Worm (Caenorhabditis elegans) whole organism, L3 larva: Measurements from ENCODE around the gene Y57G11C.1142.

Experiments
- ceh-28 ChIP-seq: fragments of 150-350 bp; optimal IDR thresholded peaks from 2 replicates; lab custom pipeline; 2014; ENCODE audit warnings: missing biosample characterization, missing genetic modification reagents, missing genetic modification characterization
- daf-12 ChIP-seq: fragments of 150-350 bp; optimal IDR thresholded peaks from 2 replicates; lab custom pipeline; 2014; ENCODE audit warnings: missing biosample characterization, missing genetic modification reagents, missing genetic modification characterization
- nhr-11 ChIP-seq: fragments of 150-350 bp; optimal IDR thresholded peaks from 2 replicates; lab custom pipeline; 2014; ENCODE audit warnings: missing biosample characterization, missing genetic modification characterization
- nhr-237 ChIP-seq: fragments of 150-350 bp; optimal IDR thresholded peaks from 2 replicates; lab custom pipeline; 2014; ENCODE audit warnings: missing biosample characterization, missing genetic modification characterization

- TF ChIP-seq nhr-11 = no peak
- no peak for TF ChIP-seq nhr-237 (tag; lab: Kevin White, UChicago)
- TF ChIP-seq daf-12 (tag; lab: Kevin White, UChicago) = no peak
- no peak for TF ChIP-seq ceh-28 (tag; lab: Kevin White, UChicago)
These were observed 6.4 kb upstream of the Y57G11C.1142 start, which contains the start of gene coq-3 for ce11 chrIV:14795918-14796488.
